Fruit fly (Drosophila melanogaster) whole organism, embryonic: ENCODE data around the gene CG11891.

ENCODE experiments used
- Bgb ChIP-seq: fragments of 200-800 bp; sonication (Bioruptor generic); IDR thresholded peaks from 2 replicates; pipeline ENCODE4 v1.3.6; 2022; ENCODE audit warnings: missing biosample characterization, missing genetic modification characterization; ENCODE audit not compliant: partially characterized antibody
- CG10267 ChIP-seq: fragments of 200-800 bp; sonication (Bioruptor generic); optimal IDR thresholded peaks from 2 replicates; lab custom pipeline; 2018; ENCODE audit warnings: missing biosample characterization, mild to moderate bottlenecking, missing genetic modification characterization, moderate library complexity
- CG10431 ChIP-seq: fragments of 200-800 bp; sonication (Bioruptor generic); optimal IDR thresholded peaks from 3 replicates; lab custom pipeline; 2018; ENCODE audit warnings: missing biosample characterization, mild to moderate bottlenecking, missing genetic modification characterization
- CG12744 ChIP-seq: fragments of 200-800 bp; sonication (Bioruptor generic); optimal IDR thresholded peaks from 2 replicates; lab custom pipeline; 2016; ENCODE audit warnings: missing biosample characterization, missing genetic modification characterization
- CG12942 ChIP-seq: fragments of 200-800 bp; sonication (Bioruptor generic); optimal IDR thresholded peaks from 3 replicates; lab custom pipeline; 2016; ENCODE audit warnings: missing biosample characterization, missing genetic modification characterization
- CG1602 ChIP-seq: fragments of 200-800 bp; sonication (Bioruptor generic); optimal IDR thresholded peaks from 3 replicates; lab custom pipeline; 2016; ENCODE audit warnings: missing biosample characterization, missing genetic modification characterization
- CG1603 ChIP-seq: fragments of 200-800 bp; sonication (Bioruptor generic); optimal IDR thresholded peaks from 2 replicates; lab custom pipeline; 2019; ENCODE audit warnings: missing biosample characterization, mild to moderate bottlenecking, missing genetic modification characterization, moderate library complexity
- CG17802 ChIP-seq: fragments of 200-800 bp; sonication (Bioruptor generic); optimal IDR thresholded peaks from 2 replicates; lab custom pipeline; 2018; ENCODE audit warnings: missing biosample characterization, mild to moderate bottlenecking, missing genetic modification characterization, moderate library complexity
- CG2199 ChIP-seq: fragments of 200-800 bp; sonication (Bioruptor generic); IDR thresholded peaks from 3 replicates; pipeline ENCODE4 v1.3.6; 2022; ENCODE audit warnings: missing biosample characterization, missing genetic modification characterization
- CG30020 ChIP-seq: fragments of 200-800 bp; optimal IDR thresholded peaks from 2 replicates; lab custom pipeline; 2019; ENCODE audit warnings: missing biosample characterization, mild to moderate bottlenecking, missing genetic modification characterization, moderate library complexity
- CG4617 ChIP-seq: fragments of 200-800 bp; sonication (Bioruptor generic); optimal IDR thresholded peaks from 3 replicates; lab custom pipeline; 2016; ENCODE audit warnings: missing biosample characterization, missing genetic modification characterization, borderline replicate concordance
- CG4854 ChIP-seq: fragments of 200-800 bp; sonication (Bioruptor generic); optimal IDR thresholded peaks from 2 replicates; lab custom pipeline; 2016; ENCODE audit warnings: missing biosample characterization, missing genetic modification characterization, inconsistent platforms
- CG6175 ChIP-seq: fragments of 200-800 bp; sonication (Bioruptor generic); IDR thresholded peaks from 3 replicates; pipeline ENCODE4 v1.3.6; 2022; ENCODE audit warnings: missing biosample characterization, missing genetic modification characterization
- CG7839 ChIP-seq: fragments of 200-800 bp; sonication (Bioruptor generic); optimal IDR thresholded peaks from 3 replicates; lab custom pipeline; 2018; ENCODE audit warnings: missing biosample characterization, mild to moderate bottlenecking, missing genetic modification characterization, moderate library complexity
- CG8388 ChIP-seq: fragments of 200-800 bp; sonication (Bioruptor generic); optimal IDR thresholded peaks from 2 replicates; lab custom pipeline; 2019; ENCODE audit warnings: missing biosample characterization, mild to moderate bottlenecking, missing genetic modification characterization, moderate library complexity
- CG9876 ChIP-seq: fragments of 200-800 bp; sonication (Bioruptor generic); optimal IDR thresholded peaks from 2 replicates; lab custom pipeline; 2016; ENCODE audit warnings: missing biosample characterization, missing genetic modification characterization
- D ChIP-seq, 2 experiments: fragments of 200-800 bp in 1 of 2; fragments of >200 bp in 1 of 2; sonication (Bioruptor generic) in 1 of 2; optimal IDR thresholded peaks; 2 replicates in 1 of 2; 3 replicates in 1 of 2; lab custom pipeline; 2017; ENCODE audit warnings: mild to moderate bottlenecking in 1 of 2, missing biosample characterization in 1 of 2, missing genetic modification characterization in 1 of 2, missing genetic modification reagents in 1 of 2
- Dip2 ChIP-seq: fragments of 200-800 bp; sonication (Bioruptor generic); IDR thresholded peaks from 2 replicates; pipeline ENCODE4 v1.3.6; 2022; ENCODE audit warnings: missing biosample characterization, missing genetic modification characterization
- Dp ChIP-seq: fragments of 200-800 bp; sonication (Bioruptor generic); optimal IDR thresholded peaks from 2 replicates; lab custom pipeline; 2018; ENCODE audit warnings: missing biosample characterization, mild to moderate bottlenecking, missing genetic modification characterization, moderate library complexity
- E2f2 ChIP-seq: fragments of 200-800 bp; sonication (Bioruptor generic); IDR thresholded peaks from 2 replicates; pipeline ENCODE4 v1.3.6; 2022; ENCODE audit warnings: missing biosample characterization, missing genetic modification characterization
- Hand ChIP-seq: fragments of 200-800 bp; sonication (Bioruptor generic); optimal IDR thresholded peaks from 2 replicates; lab custom pipeline; 2017; ENCODE audit warnings: mild to moderate bottlenecking, missing biosample characterization, missing genetic modification reagents, missing genetic modification characterization
- Hey ChIP-seq: fragments of 200-800 bp; sonication (Bioruptor generic); optimal IDR thresholded peaks from 3 replicates; lab custom pipeline; 2018; ENCODE audit warnings: missing biosample characterization, mild to moderate bottlenecking, missing genetic modification characterization
- Hmr ChIP-seq: fragments of 200-800 bp; sonication (Bioruptor generic); optimal IDR thresholded peaks from 3 replicates; lab custom pipeline; 2017; ENCODE audit warnings: mild to moderate bottlenecking, missing biosample characterization, missing genetic modification reagents, missing genetic modification characterization
- Hsf ChIP-seq: fragments of 200-800 bp; sonication (Bioruptor generic); optimal IDR thresholded peaks from 3 replicates; lab custom pipeline; 2016; ENCODE audit warnings: missing biosample characterization, missing genetic modification characterization
- NC2α ChIP-seq: fragments of 200-800 bp; sonication (Bioruptor generic); optimal IDR thresholded peaks from 2 replicates; lab custom pipeline; 2016; ENCODE audit warnings: missing biosample characterization, missing genetic modification characterization
- Nf-YA ChIP-seq: fragments of 200-800 bp; sonication (Bioruptor generic); IDR thresholded peaks from 2 replicates; pipeline ENCODE4 v1.3.6; 2022; ENCODE audit warnings: missing biosample characterization, missing genetic modification characterization
- Nf-YB ChIP-seq: fragments of 200-800 bp; sonication (Bioruptor generic); optimal IDR thresholded peaks from 3 replicates; lab custom pipeline; 2019; ENCODE audit warnings: missing biosample characterization, mild to moderate bottlenecking, missing genetic modification characterization, moderate library complexity
- Sox102F ChIP-seq: fragments of 200-800 bp; sonication (Bioruptor generic); optimal IDR thresholded peaks from 2 replicates; lab custom pipeline; 2018; ENCODE audit warnings: missing biosample characterization, mild to moderate bottlenecking, missing genetic modification characterization, moderate library complexity
- Spps ChIP-seq: fragments of 200-800 bp; sonication (Bioruptor generic); optimal IDR thresholded peaks from 2 replicates; lab custom pipeline; 2018; ENCODE audit warnings: missing biosample characterization, mild to moderate bottlenecking, missing genetic modification characterization
- Usf ChIP-seq: fragments of 200-800 bp; sonication (Bioruptor generic); optimal IDR thresholded peaks from 2 replicates; lab custom pipeline; 2017; ENCODE audit warnings: missing genotype, missing biosample characterization, missing genetic modification characterization
- YL-1 ChIP-seq: fragments of 200-800 bp; sonication (Bioruptor generic); optimal IDR thresholded peaks from 3 replicates; lab custom pipeline; 2017; ENCODE audit warnings: missing biosample characterization, mild to moderate bottlenecking, missing genetic modification characterization
- chm ChIP-seq: fragments of 200-800 bp; sonication (Bioruptor generic); IDR thresholded peaks from 2 replicates; pipeline ENCODE4 v1.3.6; 2022; ENCODE audit warnings: missing biosample characterization, missing genetic modification characterization
- dimm ChIP-seq: fragments of 200-800 bp; sonication (Bioruptor generic); IDR thresholded peaks from 2 replicates; pipeline ENCODE4 v1.3.6; 2022; ENCODE audit warnings: missing biosample characterization, missing genetic modification characterization
- eve ChIP-seq, 2 experiments: fragments of >200 bp; optimal IDR thresholded peaks; 2 replicates each; lab custom pipeline; 2017; ENCODE audit warnings: missing biosample characterization in 2 of 2, missing genetic modification characterization in 2 of 2
- ftz-f1 ChIP-seq: fragments of 200-800 bp; sonication (Bioruptor generic); optimal IDR thresholded peaks from 2 replicates; lab custom pipeline; 2016; ENCODE audit warnings: missing biosample characterization, missing genetic modification characterization
- grau ChIP-seq: fragments of 200-800 bp; optimal IDR thresholded peaks from 3 replicates; lab custom pipeline; 2019; ENCODE audit warnings: missing biosample characterization, mild to moderate bottlenecking, missing genetic modification characterization, moderate library complexity
- gsb-n ChIP-seq: fragments of 200-800 bp; sonication (Bioruptor generic); optimal IDR thresholded peaks from 3 replicates; lab custom pipeline; 2018; ENCODE audit warnings: missing biosample characterization, mild to moderate bottlenecking, missing genetic modification characterization
- hb ChIP-seq: fragments of 200-800 bp; sonication (Bioruptor generic); IDR thresholded peaks from 3 replicates; pipeline ENCODE4 v1.3.6; 2022; ENCODE audit warnings: missing biosample characterization, missing genetic modification characterization; ENCODE audit not compliant: partially characterized antibody
- hkb ChIP-seq, 2 experiments: fragments of 200-800 bp in 1 of 2; fragments of >200 bp in 1 of 2; sonication (Bioruptor generic) in 1 of 2; IDR thresholded peaks in 1 of 2; optimal IDR thresholded peaks in 1 of 2; 2 replicates each; pipeline versions ENCODE4 v1.3.6 to Lab custom; 2017 to 2022; ENCODE audit warnings: missing biosample characterization in 1 of 2, missing genetic modification characterization in 1 of 2
- lilli ChIP-seq: fragments of 200-800 bp; sonication (Bioruptor generic); optimal IDR thresholded peaks from 3 replicates; lab custom pipeline; 2016; ENCODE audit warnings: missing biosample characterization, missing genetic modification characterization
- pzg ChIP-seq: fragments of 200-800 bp; sonication (Bioruptor generic); optimal IDR thresholded peaks from 3 replicates; lab custom pipeline; 2018; ENCODE audit warnings: missing biosample characterization, mild to moderate bottlenecking, missing genetic modification characterization, moderate library complexity
- so ChIP-seq: fragments of 200-800 bp; sonication (Bioruptor generic); IDR thresholded peaks from 3 replicates; pipeline ENCODE4 v1.3.6; 2022; ENCODE audit warnings: missing biosample characterization, missing genetic modification characterization
- tap ChIP-seq: fragments of 200-800 bp; optimal IDR thresholded peaks from 3 replicates; lab custom pipeline; 2019; ENCODE audit warnings: missing biosample characterization, mild to moderate bottlenecking, missing genetic modification characterization, moderate library complexity
- tgo ChIP-seq: fragments of 200-800 bp; sonication (Bioruptor generic); IDR thresholded peaks from 3 replicates; pipeline ENCODE4 v1.3.6; 2022; ENCODE audit warnings: missing biosample characterization, missing genetic modification characterization
- trem ChIP-seq: fragments of 200-800 bp; optimal IDR thresholded peaks from 3 replicates; lab custom pipeline; 2019; ENCODE audit warnings: missing biosample characterization, mild to moderate bottlenecking, missing genetic modification characterization, moderate library complexity
- tx ChIP-seq: fragments of 200-800 bp; sonication (Bioruptor generic); optimal IDR thresholded peaks from 2 replicates; lab custom pipeline; 2016; ENCODE audit warnings: missing biosample characterization, missing genetic modification characterization
- vnd ChIP-seq: fragments of 200-800 bp; sonication (Bioruptor generic); IDR thresholded peaks from 3 replicates; pipeline ENCODE4 v1.3.6; 2022; ENCODE audit warnings: missing biosample characterization, missing genetic modification characterization; ENCODE audit not compliant: partially characterized antibody

The CG11891 gene

dm6 chr3R:25232271-25232989 is 37.6 kb upstream of the CG11891 start, which contains the start of gene Cad96Cb (continued):
- TF ChIP-seq NC2α (peak; percentile 62), chm (GFP tag; lab: Robert Waterston, UW) (0 out of 2 replicates have a peak, but pooled peaks have one; percentile 10), CG1602 (GFP tag; lab: Kevin White, UChicago) (peak; percentile 73), CG9876 (peak; percentile 27), tap (tag; lab: Kevin White, UChicago) (no peak), CG30020 (tag; lab: Kevin White, UChicago) (no peak), gsb-n (tag; lab: Kevin White, UChicago) (peak; percentile 86), CG6175 (0 out of 3 replicates have a peak, but pooled peaks have one; percentile 41), YL-1 (GFP tag; lab: Kevin White, UChicago) (peak; percentile 9), so (GFP tag; lab: Robert Waterston, UW) (peak; percentile 66; the same call in 1 of the 3 replicates), tx (GFP tag; lab: Kevin White, UChicago) (peak; percentile 75), Bgb (GFP tag; lab: Robert Waterston, UW) (no peak), ftz-f1 (GFP tag; lab: Kevin White, UChicago) (no peak), grau (peak; percentile 81), lilli (peak; percentile 72), tgo (GFP tag; lab: Robert Waterston, UW) (peak; percentile 64), Hsf (GFP tag; lab: Kevin White, UChicago) (peak; percentile 81), dimm (GFP tag; lab: Robert Waterston, UW) (no peak), CG4854 (peak; percentile 69), Hand (GFP tag; lab: Kevin White, UChicago) (peak; percentile 20), hb (GFP tag; lab: Robert Waterston, UW) (no peak), eve (GFP tag; optimal IDR thresholded peaks at IDR 0.05; lab: Kevin White, UChicago) (no peak), CG7839 (tag; lab: Kevin White, UChicago) (peak; percentile 90), Sox102F (GFP tag; lab: Kevin White, UChicago) (peak; percentile 86), CG4617 (GFP tag; lab: Kevin White, UChicago) (peak; percentile 59)
- TF ChIP-seq, all 482 proteins: peak for 328

- TF ChIP-seq CG8388 (GFP tag; lab: Kevin White, UChicago) (no peak), Spps (tag; lab: Kevin White, UChicago) (no peak), hkb (optimal IDR thresholded peaks at IDR 0.05; lab: Kevin White, UChicago) (no peak), hkb (GFP tag; IDR thresholded peaks at IDR 0.05; lab: Robert Waterston, UW) (no peak), Dip2 (GFP tag; lab: Robert Waterston, UW) (no peak), Dp (GFP tag; lab: Kevin White, UChicago) (peak; percentile 84), CG12942 (GFP tag; lab: Kevin White, UChicago) (no peak), CG2199 (GFP tag; lab: Robert Waterston, UW) (no peak), D (optimal IDR thresholded peaks at IDR 0.05; lab: Kevin White, UChicago) (no peak), D (GFP tag; optimal IDR thresholded peaks at IDR 0.05; lab: Kevin White, UChicago) (no peak), chm (GFP tag; lab: Robert Waterston, UW) (no peak), E2f2 (peak; percentile 89), CG12744 (GFP tag; lab: Kevin White, UChicago) (no peak), vnd (GFP tag; lab: Robert Waterston, UW) (no peak), CG10431 (no peak), Hey (tag; lab: Kevin White, UChicago) (no peak), CG1603 (tag; lab: Kevin White, UChicago) (peak; percentile 67), Hmr (GFP tag; lab: Kevin White, UChicago) (no peak), CG10267 (peak; percentile 21), Nf-YB (GFP tag; lab: Kevin White, UChicago) (no peak), dimm (GFP tag; lab: Robert Waterston, UW) (no peak), eve (GFP tag; optimal IDR thresholded peaks at IDR 0.05; lab: Kevin White, UChicago) (no peak), pzg (GFP tag; lab: Kevin White, UChicago) (peak; percentile 66), trem (peak; percentile 45), CG17802 (tag; lab: Kevin White, UChicago) (no peak), CG4617 (GFP tag; lab: Kevin White, UChicago) (peak; percentile 33), Usf (GFP tag; lab: Kevin White, UChicago) (no peak), Nf-YA (GFP tag; lab: Robert Waterston, UW) (no peak)
Observed at dm6 chr3R:25235362-25235761, 34.6 kb upstream of the CG11891 start, which contains the start of gene Sil1. Gene Sil1, minus strand, starts transcription at chr3R:25235529.
